Fruit fly (Drosophila melanogaster): ENCODE measurements around the gene Hsp60A.

Gene Hsp60A

dm6 chrX:11108148-11108844, at the start of gene Hsp60A:
Hsp60A (plus strand) TSS chrX:11108482.
- peak; percentile 34 for TF ChIP-seq rgr (GFP tag; optimal IDR thresholded peaks at IDR 0.05)
- no peak for TF ChIP-seq Dif (GFP tag; optimal IDR thresholded peaks at IDR 0.05; ENCODE audit: partially characterized antibody)
- TF ChIP-seq Hr78 (GFP tag; optimal IDR thresholded peaks at IDR 0.05) = no peak
- peak; percentile 39 for TF ChIP-seq woc (GFP tag; optimal IDR thresholded peaks at IDR 0.05)
- TF ChIP-seq N (GFP tag; optimal IDR thresholded peaks at IDR 0.05) = no peak
- TF ChIP-seq CG32264 (GFP tag; optimal IDR thresholded peaks at IDR 0.05) = no peak
- peak; percentile 64 for TF ChIP-seq HLH106 (tag; optimal IDR thresholded peaks at IDR 0.05)
- no peak for TF ChIP-seq Myc (optimal IDR thresholded peaks at IDR 0.05)
- TF ChIP-seq brk (GFP tag; optimal IDR thresholded peaks at IDR 0.05) = no peak
- no peak for TF ChIP-seq dl (GFP tag; optimal IDR thresholded peaks at IDR 0.05; ENCODE audit: insufficient read depth in 1 of 2, partially characterized antibody in 2 of 2)
- TF ChIP-seq dsf (GFP tag; optimal IDR thresholded peaks at IDR 0.05; ENCODE audit: borderline replicate concordance) = no peak
- TF ChIP-seq sv (GFP tag; optimal IDR thresholded peaks at IDR 0.05) = peak; percentile 43
- no peak for TF ChIP-seq Rel (GFP tag; optimal IDR thresholded peaks at IDR 0.05)
- TF ChIP-seq Rel (tag; optimal IDR thresholded peaks at IDR 0.05) = no peak
- TF ChIP-seq Vsx2 (GFP tag; optimal IDR thresholded peaks at IDR 0.05; ENCODE audit: partially characterized antibody) = no peak
- no peak for TF ChIP-seq CG9705 (GFP tag; optimal IDR thresholded peaks at IDR 0.05)
- TF ChIP-seq GATAd (GFP tag; optimal IDR thresholded peaks at IDR 0.05) = no peak
- TF ChIP-seq h (GFP tag; optimal IDR thresholded peaks at IDR 0.05) = peak; percentile 62
- no peak for TF ChIP-seq usp (GFP tag; optimal IDR thresholded peaks at IDR 0.05)
- no peak for TF ChIP-seq Abd-B (GFP tag; optimal IDR thresholded peaks at IDR 0.05)
- TF ChIP-seq Hr83 (GFP tag; optimal IDR thresholded peaks at IDR 0.05; ENCODE audit: poor library complexity, severe bottlenecking) = peak; percentile 8
- TF ChIP-seq sage (GFP tag; optimal IDR thresholded peaks at IDR 0.05) = peak; percentile 54
- TF ChIP-seq Hnf4 (GFP tag; optimal IDR thresholded peaks at IDR 0.05) = no peak
- TF ChIP-seq pan (optimal IDR thresholded peaks at IDR 0.05) = no peak
- peak in 1 of 2 experiments; percentile 58 for TF ChIP-seq foxo (GFP tag; optimal IDR thresholded peaks at IDR 0.05)
- TF ChIP-seq lola (GFP tag; optimal IDR thresholded peaks at IDR 0.05) = no peak
- TF ChIP-seq Dfd (GFP tag; optimal IDR thresholded peaks at IDR 0.05) = no peak
- TF ChIP-seq CrebA (GFP tag; optimal IDR thresholded peaks at IDR 0.05; ENCODE audit: borderline replicate concordance) = no peak
- TF ChIP-seq dmrt93B (GFP tag; optimal IDR thresholded peaks at IDR 0.05) = no peak
- TF ChIP-seq tai (GFP tag; optimal IDR thresholded peaks at IDR 0.05) = no peak
- peak; percentile 31 for TF ChIP-seq psq (GFP tag; optimal IDR thresholded peaks at IDR 0.05)
- peak; percentile 41 for TF ChIP-seq ey (GFP tag; optimal IDR thresholded peaks at IDR 0.05)
- TF ChIP-seq Mio (GFP tag; optimal IDR thresholded peaks at IDR 0.05) = no peak
- peak; percentile 38 for TF ChIP-seq fru (GFP tag; optimal IDR thresholded peaks at IDR 0.05)
- TF ChIP-seq jim (GFP tag; optimal IDR thresholded peaks at IDR 0.05) = no peak
- no peak for TF ChIP-seq Jra (GFP tag; optimal IDR thresholded peaks at IDR 0.05)
- peak; percentile 41 for TF ChIP-seq br (GFP tag; optimal IDR thresholded peaks at IDR 0.05)
- peak; percentile 48 for TF ChIP-seq Sp1 (GFP tag; optimal IDR thresholded peaks at IDR 0.05)
- peak; percentile 48 for TF ChIP-seq OdsH (GFP tag; optimal IDR thresholded peaks at IDR 0.05)

dm6 chrX:11059519-11059918, 48.8 kb upstream of the Hsp60A start, which contains the start of gene CG1545:
CG1545 (minus strand) TSS chrX:11059619.
- TF ChIP-seq pan (optimal IDR thresholded peaks at IDR 0.05) (no peak), foxo (GFP tag; optimal IDR thresholded peaks at IDR 0.05) (no peak), Hr78 (GFP tag; optimal IDR thresholded peaks at IDR 0.05) (no peak), Sp1 (GFP tag; optimal IDR thresholded peaks at IDR 0.05) (no peak)

- TF ChIP-seq fru (GFP tag; optimal IDR thresholded peaks at IDR 0.05) = no peak
- no peak for TF ChIP-seq N (GFP tag; optimal IDR thresholded peaks at IDR 0.05)
- TF ChIP-seq CG9705 (GFP tag; optimal IDR thresholded peaks at IDR 0.05) = no peak
- TF ChIP-seq Dif (GFP tag; optimal IDR thresholded peaks at IDR 0.05; ENCODE audit: partially characterized antibody) = no peak
- no peak for TF ChIP-seq GATAd (GFP tag; optimal IDR thresholded peaks at IDR 0.05)
These were observed 45.2 kb upstream of the Hsp60A start, which contains the start of gene CG1537 for dm6 chrX:11063070-11063469. CG1537 (minus strand) TSS chrX:11063170.
